Fruit fly (Drosophila melanogaster): Measurements from ENCODE around the gene CG32266.

CG32266 gene

DNA sequence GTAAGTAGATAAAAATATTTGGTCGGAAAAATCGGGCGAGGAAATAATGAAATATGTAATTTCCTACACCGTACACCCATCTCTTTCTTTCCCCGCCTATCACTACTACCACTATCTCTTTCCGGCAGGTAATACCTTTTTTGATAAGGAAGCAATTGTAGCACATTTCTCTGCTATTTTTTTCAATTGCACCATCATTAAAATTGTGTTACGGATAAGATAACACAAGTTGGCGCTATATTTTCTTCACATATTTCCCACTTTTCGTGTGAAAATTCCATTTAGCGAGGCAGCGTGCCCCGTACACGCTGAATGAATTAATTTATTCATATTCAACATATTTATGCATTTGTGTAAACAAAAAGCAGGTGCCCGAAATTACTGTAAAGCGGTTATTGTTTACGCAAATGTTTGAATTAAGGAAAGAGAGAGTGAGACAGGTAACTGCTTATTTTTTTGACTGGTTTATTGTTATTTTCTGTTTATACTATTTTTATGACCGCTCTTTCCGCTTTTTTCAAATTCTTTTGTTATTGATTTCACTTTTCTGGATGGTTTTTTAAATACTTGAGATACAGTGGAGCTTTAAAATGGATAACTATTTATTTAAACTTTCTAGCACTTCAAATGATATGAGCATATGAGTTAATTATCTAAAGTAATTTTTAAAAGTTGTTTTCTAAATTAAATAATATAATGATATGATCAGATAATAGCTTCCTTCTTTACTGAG lies 4.1 kb upstream of the CG32266 start (continued):
- peak; percentile 13 for TF ChIP-seq lab (GFP tag; optimal IDR thresholded peaks at IDR 0.05)
- TF ChIP-seq Antp (GFP tag; optimal IDR thresholded peaks at IDR 0.05) = no peak
- peak; percentile 77 for TF ChIP-seq exex (tag; optimal IDR thresholded peaks at IDR 0.05)
- no peak for TF ChIP-seq CG11093 (GFP tag; IDR thresholded peaks at IDR 0.05)
- no peak for TF ChIP-seq CG14965 (GFP tag; optimal IDR thresholded peaks at IDR 0.05; ENCODE audit: borderline replicate concordance)
- no peak for TF ChIP-seq sim (GFP tag; IDR thresholded peaks at IDR 0.05)
- no peak for TF ChIP-seq MTF-1 (GFP tag; optimal IDR thresholded peaks at IDR 0.05; ENCODE audit: borderline replicate concordance)
- TF ChIP-seq pan (optimal IDR thresholded peaks at IDR 0.05) = no peak
- peak in 1 of 2 experiments; percentile 58 for TF ChIP-seq pan (GFP tag; optimal IDR thresholded peaks at IDR 0.05 in 1 of 2, IDR thresholded peaks at IDR 0.05 in 1 of 2)
- TF ChIP-seq CG3407 (GFP tag; optimal IDR thresholded peaks at IDR 0.05) = peak; percentile 19
- TF ChIP-seq Stat92E (GFP tag; optimal IDR thresholded peaks at IDR 0.05) = no peak
- peak; percentile 54 for TF ChIP-seq lmd (GFP tag; IDR thresholded peaks at IDR 0.05)
- TF ChIP-seq sens (GFP tag) = peak; percentile 74
- no peak for TF ChIP-seq insv (GFP tag; optimal IDR thresholded peaks at IDR 0.05)
- TF ChIP-seq CG12071 (GFP tag; optimal IDR thresholded peaks at IDR 0.05) = no peak
- no peak for TF ChIP-seq btn (GFP tag; optimal IDR thresholded peaks at IDR 0.05)
- TF ChIP-seq slbo (GFP tag; IDR thresholded peaks at IDR 0.05) = peak; percentile 76
- TF ChIP-seq CG13296 (GFP tag; optimal IDR thresholded peaks at IDR 0.05) = no peak
- TF ChIP-seq sug (tag; optimal IDR thresholded peaks at IDR 0.05) = peak; percentile 13
- TF ChIP-seq Awh (GFP tag; IDR thresholded peaks at IDR 0.05) = peak; percentile 46; the same call in 1 of the 2 replicates
- no peak for TF ChIP-seq CG4282 (GFP tag; optimal IDR thresholded peaks at IDR 0.05)
- no peak for TF ChIP-seq ro (GFP tag; IDR thresholded peaks at IDR 0.05)
- TF ChIP-seq CG13894 (tag; optimal IDR thresholded peaks at IDR 0.05) = no peak
- TF ChIP-seq BEAF-32 (GFP tag; optimal IDR thresholded peaks at IDR 0.05) = no peak
- TF ChIP-seq prd (optimal IDR thresholded peaks at IDR 0.05) = no peak
- peak; percentile 61; the same call in 2 of the 3 replicates for TF ChIP-seq prd (GFP tag; IDR thresholded peaks at IDR 0.05)
- peak; percentile 38 for TF ChIP-seq CG10209 (GFP tag; optimal IDR thresholded peaks at IDR 0.05)
- TF ChIP-seq z (GFP tag; IDR thresholded peaks at IDR 0.05) = no peak
- no peak for TF ChIP-seq wdn (GFP tag; IDR thresholded peaks at IDR 0.05)
- TF ChIP-seq CoRest (tag; optimal IDR thresholded peaks at IDR 0.05) = peak; percentile 73
- peak; percentile 65 for TF ChIP-seq Oli (tag; optimal IDR thresholded peaks at IDR 0.05)
- TF ChIP-seq Atf-2 (GFP tag; optimal IDR thresholded peaks at IDR 0.05) = no peak
- TF ChIP-seq Sox100B (GFP tag; optimal IDR thresholded peaks at IDR 0.05) = peak; percentile 39
- TF ChIP-seq CG9437 (GFP tag; optimal IDR thresholded peaks at IDR 0.05) = peak; percentile 48
- no peak for TF ChIP-seq trem (tag; optimal IDR thresholded peaks at IDR 0.05)
- no peak for TF ChIP-seq klu (GFP tag; IDR thresholded peaks at IDR 0.05)
- no peak; the same call in 1 of the 2 replicates for TF ChIP-seq peb (GFP tag; IDR thresholded peaks at IDR 0.05)
- no peak for TF ChIP-seq nerfin-2 (GFP tag; IDR thresholded peaks at IDR 0.05; ENCODE audit: partially characterized antibody)
- no peak for TF ChIP-seq CG10654 (GFP tag; optimal IDR thresholded peaks at IDR 0.05)
- peak; percentile 41 for TF ChIP-seq CG7556 (GFP tag; optimal IDR thresholded peaks at IDR 0.05)
- TF ChIP-seq dmrt99B (tag; optimal IDR thresholded peaks at IDR 0.05) = peak; percentile 66
- no peak for TF ChIP-seq CG3065 (GFP tag; optimal IDR thresholded peaks at IDR 0.05)
- no peak for TF ChIP-seq CG1024 (GFP tag; IDR thresholded peaks at IDR 0.05)
- no peak for TF ChIP-seq CG11398 (GFP tag; optimal IDR thresholded peaks at IDR 0.05)
- no peak for TF ChIP-seq CG12942 (GFP tag; optimal IDR thresholded peaks at IDR 0.05)
- TF ChIP-seq scrt (GFP tag; optimal IDR thresholded peaks at IDR 0.05) = no peak
- no peak for TF ChIP-seq CG7987 (GFP tag; optimal IDR thresholded peaks at IDR 0.05)
- peak; percentile 84 for TF ChIP-seq Sox102F (GFP tag; optimal IDR thresholded peaks at IDR 0.05)
- TF ChIP-seq Hr51 (GFP tag; optimal IDR thresholded peaks at IDR 0.05) = peak in 1 of 2 experiments; percentile 73

All from whole organism, embryonic.